Fruit fly (Drosophila melanogaster) whole organism, pupa: ENCODE measurements around the gene Ack.

Experiments used
- CG10348 ChIP-seq: fragments of 200-800 bp; sonication (Bioruptor generic); IDR thresholded peaks from 2 replicates; pipeline ENCODE4 v1.3.6; 2022; ENCODE audit warnings: missing biosample characterization, missing genetic modification characterization
- CG12605 ChIP-seq: fragments of 200-800 bp; sonication (Bioruptor generic); IDR thresholded peaks from 2 replicates; pipeline ENCODE4 v1.3.6; 2022; ENCODE audit warnings: missing biosample characterization, missing genetic modification characterization
- CG13204 ChIP-seq: fragments of 200-800 bp; sonication (Bioruptor generic); optimal IDR thresholded peaks from 2 replicates; lab custom pipeline; 2018; ENCODE audit warnings: missing biosample characterization, mild to moderate bottlenecking, missing genetic modification characterization, moderate library complexity
- CG14655 ChIP-seq: fragments of 200-800 bp; sonication (Bioruptor generic); optimal IDR thresholded peaks from 3 replicates; lab custom pipeline; 2017; ENCODE audit warnings: mild to moderate bottlenecking, missing biosample characterization, missing genetic modification reagents, missing genetic modification characterization
- CG15710 ChIP-seq: fragments of 200-800 bp; sonication (Bioruptor generic); optimal IDR thresholded peaks from 2 replicates; lab custom pipeline; 2018; ENCODE audit warnings: missing biosample characterization, mild to moderate bottlenecking, missing genetic modification characterization, moderate library complexity
- CG17806 ChIP-seq: fragments of 200-800 bp; sonication (Bioruptor generic); optimal IDR thresholded peaks from 2 replicates; lab custom pipeline; 2018; ENCODE audit warnings: missing biosample characterization, mild to moderate bottlenecking, missing genetic modification characterization, moderate library complexity
- CG32121 ChIP-seq: fragments of 200-800 bp; sonication (Bioruptor generic); IDR thresholded peaks from 2 replicates; pipeline ENCODE4 v1.3.6; 2022; ENCODE audit warnings: missing biosample characterization, missing genetic modification characterization
- CG34367 ChIP-seq: fragments of 200-800 bp; sonication (Bioruptor generic); optimal IDR thresholded peaks from 2 replicates; lab custom pipeline; 2018; ENCODE audit warnings: missing biosample characterization, mild to moderate bottlenecking, missing genetic modification characterization
- CG4496 ChIP-seq: fragments of 200-800 bp; sonication (Bioruptor generic); IDR thresholded peaks from 3 replicates; pipeline ENCODE4 v1.3.6; 2022; ENCODE audit warnings: missing biosample characterization, missing genetic modification characterization
- CG8159 ChIP-seq: fragments of 200-800 bp; sonication (Bioruptor generic); optimal IDR thresholded peaks from 3 replicates; lab custom pipeline; 2018; ENCODE audit warnings: missing biosample characterization, mild to moderate bottlenecking, missing genetic modification characterization, moderate library complexity
- CG8301 ChIP-seq: fragments of 200-800 bp; sonication (Bioruptor generic); optimal IDR thresholded peaks from 2 replicates; lab custom pipeline; 2018; ENCODE audit warnings: missing biosample characterization, mild to moderate bottlenecking, missing genetic modification characterization
- CG9948 ChIP-seq: fragments of 200-800 bp; sonication (Bioruptor generic); optimal IDR thresholded peaks from 2 replicates; lab custom pipeline; 2018; ENCODE audit warnings: missing biosample characterization, mild to moderate bottlenecking, missing genetic modification characterization, moderate library complexity
- D1 ChIP-seq: fragments of 200-800 bp; sonication (Bioruptor generic); optimal IDR thresholded peaks from 2 replicates; lab custom pipeline; 2018; ENCODE audit warnings: missing biosample characterization, mild to moderate bottlenecking, missing genetic modification characterization, moderate library complexity
- EcR ChIP-seq: fragments of 200-800 bp; sonication (Bioruptor generic); optimal IDR thresholded peaks from 3 replicates; lab custom pipeline; 2019; ENCODE audit warnings: missing biosample characterization, missing genetic modification characterization, mild to moderate bottlenecking, moderate library complexity, missing genetic modification reagents
- Ets98B ChIP-seq: fragments of 200-800 bp; sonication (Bioruptor generic); IDR thresholded peaks from 2 replicates; pipeline ENCODE4 v1.3.6; 2022; ENCODE audit warnings: missing biosample characterization, missing genetic modification characterization
- Pif1A ChIP-seq: fragments of 200-800 bp; sonication (Bioruptor generic); optimal IDR thresholded peaks from 3 replicates; lab custom pipeline; 2016; ENCODE audit warnings: missing biosample characterization, missing genetic modification characterization
- Pif1B ChIP-seq: fragments of 200-800 bp; sonication (Bioruptor generic); optimal IDR thresholded peaks from 3 replicates; lab custom pipeline; 2016; ENCODE audit warnings: missing biosample characterization, missing genetic modification characterization
- Snoo ChIP-seq: fragments of 200-800 bp; sonication (Bioruptor generic); optimal IDR thresholded peaks from 3 replicates; lab custom pipeline; 2017; ENCODE audit warnings: missing biosample characterization, mild to moderate bottlenecking, missing genetic modification characterization, inconsistent platforms
- fd96Ca ChIP-seq: fragments of 200-800 bp; sonication (Bioruptor generic); IDR thresholded peaks from 3 replicates; pipeline ENCODE4 v1.3.6; 2022; ENCODE audit warnings: missing biosample characterization, missing genetic modification characterization
- gl ChIP-seq: fragments of 200-800 bp; sonication (Bioruptor generic); optimal IDR thresholded peaks from 2 replicates; lab custom pipeline; 2018; ENCODE audit warnings: missing biosample characterization, mild to moderate bottlenecking, missing genetic modification characterization
- rn ChIP-seq: fragments of 200-800 bp; sonication (Bioruptor generic); IDR thresholded peaks from 2 replicates; pipeline ENCODE4 v1.3.6; 2022; ENCODE audit warnings: missing biosample characterization, missing genetic modification characterization

The Ack gene

DNA sequence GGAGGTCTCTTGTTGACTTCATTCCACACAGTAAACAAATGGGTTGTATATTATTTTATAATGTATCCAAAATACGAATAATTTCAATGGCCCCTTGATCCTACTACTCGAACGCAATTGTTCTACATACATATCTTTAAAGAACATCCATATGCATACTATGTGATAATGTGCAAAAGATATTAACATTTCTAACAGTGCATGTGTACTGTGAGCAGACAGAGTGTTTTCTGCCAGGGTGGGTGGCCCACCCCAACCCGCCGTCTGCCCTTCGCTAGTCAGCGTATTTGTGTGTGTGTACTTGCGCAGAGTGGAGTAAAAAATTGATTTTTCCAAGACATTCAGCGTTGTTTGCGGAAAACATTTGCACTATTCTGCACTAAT is 37.0 kb upstream of the Ack start:
- peak; percentile 89 for TF ChIP-seq CG8301 (tag; lab: Kevin White, UChicago)
- TF ChIP-seq CG8159 = peak; percentile 91
- TF ChIP-seq D1 = peak; percentile 34
- TF ChIP-seq CG14655 (GFP tag; lab: Kevin White, UChicago) = peak; percentile 83
- TF ChIP-seq CG4496 (GFP tag; lab: Robert Waterston, UW) = peak; percentile 97
- peak; percentile 91 for TF ChIP-seq gl
- TF ChIP-seq Snoo (tag; lab: Kevin White, UChicago) = no peak
- TF ChIP-seq EcR (GFP tag; lab: Kevin White, UChicago) = no peak
- TF ChIP-seq Pif1A = peak; percentile 70
- TF ChIP-seq CG12605 (GFP tag; lab: Robert Waterston, UW) = peak; percentile 92
- TF ChIP-seq CG17806 (tag; lab: Kevin White, UChicago) = peak; percentile 97
- peak; percentile 92 for TF ChIP-seq fd96Ca (GFP tag; lab: Robert Waterston, UW)
- TF ChIP-seq Pif1B (GFP tag; lab: Kevin White, UChicago) = peak; percentile 77
- peak; percentile 91 for TF ChIP-seq CG9948 (tag; lab: Kevin White, UChicago)
- TF ChIP-seq CG13204 (GFP tag; lab: Kevin White, UChicago) = no peak
- TF ChIP-seq CG34367 (tag; lab: Kevin White, UChicago) = peak; percentile 94
- peak; percentile 92 for TF ChIP-seq rn (GFP tag; lab: Robert Waterston, UW)
- peak; percentile 84 for TF ChIP-seq CG15710 (tag; lab: Kevin White, UChicago)
- peak; percentile 85 for TF ChIP-seq CG32121
- peak; percentile 94 for TF ChIP-seq Ets98B
- TF ChIP-seq CG10348 = peak; percentile 77
- TF ChIP-seq, all 21 proteins: peak for 18

DNA sequence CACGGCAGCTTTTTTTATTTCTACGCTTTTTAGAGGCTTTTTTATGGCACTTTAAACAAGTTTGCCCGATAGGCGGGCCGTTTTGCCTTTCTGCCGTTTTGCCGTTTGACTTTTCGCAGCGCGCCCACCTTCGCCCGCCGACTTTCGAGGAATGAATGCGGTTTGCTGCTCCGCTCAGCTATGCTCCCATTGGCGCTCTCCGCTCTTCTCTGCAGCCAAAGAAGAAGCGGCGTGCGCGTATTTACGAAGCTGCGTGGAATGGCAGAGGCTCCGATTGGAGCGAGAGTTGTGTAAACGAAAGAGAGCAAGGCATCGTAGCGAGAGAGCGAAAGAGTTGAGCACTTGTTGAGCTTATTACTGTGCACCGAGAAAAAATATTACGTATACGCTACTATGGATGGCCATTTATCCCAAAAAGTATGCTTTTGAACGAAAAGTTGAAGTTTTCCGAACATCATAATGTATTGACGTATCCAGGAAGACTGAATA is 36.4 kb upstream of the Ack start, which contains the start of gene wit:
Gene wit (minus strand): TSS at position 157 of the 489 bp plus-strand sequence.
- peak; percentile 75 for TF ChIP-seq Pif1A
- TF ChIP-seq CG17806 (tag; lab: Kevin White, UChicago) = peak; percentile 12
- TF ChIP-seq CG8159 = no peak
- peak; percentile 80; the same call in 1 of the 2 replicates for TF ChIP-seq Ets98B
- no peak; the same call in none of the 3 replicates for TF ChIP-seq CG4496 (GFP tag; lab: Robert Waterston, UW)
- TF ChIP-seq CG13204 (GFP tag; lab: Kevin White, UChicago) = peak; percentile 61
- peak; percentile 23 for TF ChIP-seq CG34367 (tag; lab: Kevin White, UChicago)
- no peak for TF ChIP-seq CG9948 (tag; lab: Kevin White, UChicago)
- TF ChIP-seq CG8301 (tag; lab: Kevin White, UChicago) = no peak
- TF ChIP-seq D1 = no peak
- no peak for TF ChIP-seq CG14655 (GFP tag; lab: Kevin White, UChicago)
- TF ChIP-seq rn (GFP tag; lab: Robert Waterston, UW) = no peak
- TF ChIP-seq Pif1B (GFP tag; lab: Kevin White, UChicago) = peak; percentile 86
- peak; percentile 67; the same call in 2 of the 3 replicates for TF ChIP-seq fd96Ca (GFP tag; lab: Robert Waterston, UW)
- TF ChIP-seq CG15710 (tag; lab: Kevin White, UChicago) = no peak
- TF ChIP-seq CG32121 = peak; percentile 73
- peak; percentile 97 for TF ChIP-seq CG12605 (GFP tag; lab: Robert Waterston, UW)
- peak; percentile 36 for TF ChIP-seq Snoo (tag; lab: Kevin White, UChicago)
- peak; percentile 11 for TF ChIP-seq gl
- no peak for TF ChIP-seq CG10348
- TF ChIP-seq EcR (GFP tag; lab: Kevin White, UChicago) = no peak
- TF ChIP-seq, all 21 proteins: peak for 11

DNA sequence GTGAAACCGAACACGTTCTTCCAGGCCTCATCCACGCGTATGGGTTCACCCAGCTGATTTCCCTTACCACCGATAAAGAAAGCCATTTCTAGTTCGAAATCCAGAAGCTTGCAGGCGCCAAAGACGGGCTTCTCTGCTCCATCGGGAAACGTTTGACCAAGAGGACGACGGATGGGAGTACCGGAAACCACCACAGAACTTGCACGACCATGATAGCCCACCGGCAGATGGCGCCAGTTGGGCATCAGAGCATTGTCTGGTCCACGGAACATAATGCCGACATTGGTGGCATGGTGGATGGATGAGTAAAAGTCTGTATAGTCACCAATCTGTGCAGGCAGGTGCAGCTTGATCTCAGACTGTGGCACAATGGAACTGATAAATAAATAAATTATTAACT is 35.3 kb upstream of the Ack start:
- TF ChIP-seq CG14655 (GFP tag; lab: Kevin White, UChicago) = no peak
- no peak for TF ChIP-seq Snoo (tag; lab: Kevin White, UChicago)
- no peak for TF ChIP-seq Pif1B (GFP tag; lab: Kevin White, UChicago)
- no peak for TF ChIP-seq CG8301 (tag; lab: Kevin White, UChicago)
- no peak for TF ChIP-seq D1
- TF ChIP-seq CG12605 (GFP tag; lab: Robert Waterston, UW) = no peak
- no peak for TF ChIP-seq CG17806 (tag; lab: Kevin White, UChicago)
- TF ChIP-seq CG9948 (tag; lab: Kevin White, UChicago) = no peak
- no peak for TF ChIP-seq CG34367 (tag; lab: Kevin White, UChicago)
- TF ChIP-seq CG13204 (GFP tag; lab: Kevin White, UChicago) = no peak
- TF ChIP-seq CG4496 (GFP tag; lab: Robert Waterston, UW) = no peak
- no peak for TF ChIP-seq CG15710 (tag; lab: Kevin White, UChicago)
- TF ChIP-seq Pif1A = no peak
- no peak for TF ChIP-seq CG32121
- TF ChIP-seq CG10348 = no peak
- no peak for TF ChIP-seq Ets98B
- no peak for TF ChIP-seq rn (GFP tag; lab: Robert Waterston, UW)
- TF ChIP-seq, all 21 proteins: peak for 0

DNA sequence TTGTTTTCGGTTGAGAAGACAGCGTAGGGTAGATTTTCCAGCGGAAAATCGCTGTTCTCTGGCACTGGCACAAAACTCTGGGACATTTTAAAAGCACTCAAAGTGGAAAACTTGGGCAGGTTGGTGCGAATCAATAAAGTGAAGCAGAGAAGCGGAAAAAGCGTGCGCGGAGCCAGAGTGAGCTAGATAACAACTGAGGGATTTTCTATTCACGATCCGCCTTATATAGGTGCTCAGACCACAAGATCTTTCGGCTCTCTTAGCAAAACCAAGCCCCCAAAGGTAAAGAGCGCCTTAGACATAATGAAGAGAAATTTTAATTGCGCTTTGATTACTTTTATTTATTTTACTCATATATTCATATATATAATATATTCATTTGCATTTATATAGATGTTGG is 34.2 kb upstream of the Ack start, which contains the start of gene Faa:
Gene Faa (minus strand): TSS at position 200 of the 400 bp plus-strand sequence.
- no peak for TF ChIP-seq Pif1A
- no peak for TF ChIP-seq CG14655 (GFP tag; lab: Kevin White, UChicago)
- TF ChIP-seq EcR (GFP tag; lab: Kevin White, UChicago) = no peak
- TF ChIP-seq CG8301 (tag; lab: Kevin White, UChicago) = no peak
- TF ChIP-seq CG4496 (GFP tag; lab: Robert Waterston, UW) = no peak; the same call in 2 of the 3 replicates
- no peak for TF ChIP-seq fd96Ca (GFP tag; lab: Robert Waterston, UW)
- TF ChIP-seq CG34367 (tag; lab: Kevin White, UChicago) = no peak
- no peak for TF ChIP-seq Pif1B (GFP tag; lab: Kevin White, UChicago)
- TF ChIP-seq D1 = no peak
- TF ChIP-seq rn (GFP tag; lab: Robert Waterston, UW) = no peak
- no peak for TF ChIP-seq CG12605 (GFP tag; lab: Robert Waterston, UW)
- TF ChIP-seq CG17806 (tag; lab: Kevin White, UChicago) = no peak
- no peak for TF ChIP-seq CG13204 (GFP tag; lab: Kevin White, UChicago)
- no peak for TF ChIP-seq gl
- no peak for TF ChIP-seq CG8159
- TF ChIP-seq CG32121 = no peak
- TF ChIP-seq Snoo (tag; lab: Kevin White, UChicago) = no peak
- no peak for TF ChIP-seq CG15710 (tag; lab: Kevin White, UChicago)

DNA sequence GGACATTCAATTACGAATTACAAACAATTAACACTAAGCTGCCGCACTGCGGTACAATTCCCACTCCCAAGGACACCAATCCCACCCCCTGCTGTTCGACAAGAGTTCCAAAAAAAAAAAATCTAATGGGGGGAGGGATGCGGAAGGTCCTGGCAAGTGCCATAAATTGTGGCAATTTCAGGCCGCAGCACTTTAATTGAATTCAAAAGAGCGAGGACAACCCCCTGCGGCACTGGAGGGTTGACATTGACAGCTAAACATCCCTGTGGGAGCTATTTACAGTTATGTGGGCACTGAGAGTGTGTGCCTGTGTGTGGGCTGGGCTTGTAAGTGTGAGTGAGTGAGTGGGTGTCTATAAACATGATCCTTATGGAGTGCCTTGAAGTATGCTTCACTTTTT is 31.1 kb upstream of the Ack start:
- no peak for TF ChIP-seq Pif1B (GFP tag; lab: Kevin White, UChicago)
- TF ChIP-seq CG15710 (tag; lab: Kevin White, UChicago) = no peak
- TF ChIP-seq rn (GFP tag; lab: Robert Waterston, UW) = no peak
- no peak for TF ChIP-seq CG17806 (tag; lab: Kevin White, UChicago)
- no peak for TF ChIP-seq CG13204 (GFP tag; lab: Kevin White, UChicago)
- TF ChIP-seq CG4496 (GFP tag; lab: Robert Waterston, UW) = no peak
- no peak for TF ChIP-seq EcR (GFP tag; lab: Kevin White, UChicago)
- TF ChIP-seq CG32121 = no peak
